Worm (Caenorhabditis elegans) whole organism, late embryonic: ENCODE results near the gene B0361.4.

Source experiments
- C38D4.7 ChIP-seq: fragments of 200-800 bp; sonication (Bioruptor generic); optimal IDR thresholded peaks from 2 replicates; lab custom pipeline; 2018; ENCODE audit warnings: mild to moderate bottlenecking, missing genetic modification characterization, moderate library complexity, missing compliant biosample characterization
- K02D7.2 ChIP-seq: sonication (generic microtip); optimal IDR thresholded peaks from 2 replicates; lab custom pipeline; 2017; ENCODE audit warnings: mild to moderate bottlenecking, missing genetic modification characterization, missing compliant biosample characterization
- K09A11.1 ChIP-seq: sonication (generic microtip); optimal IDR thresholded peaks from 2 replicates; lab custom pipeline; 2017; ENCODE audit warnings: antibody characterized with exemption, mild to moderate bottlenecking, missing genetic modification characterization, missing compliant biosample characterization; ENCODE audit not compliant: insufficient read depth
- T23F11.4 ChIP-seq: fragments of 200-800 bp; sonication (Bioruptor generic); optimal IDR thresholded peaks from 2 replicates; lab custom pipeline; 2018; ENCODE audit warnings: mild to moderate bottlenecking, missing genetic modification characterization, missing compliant biosample characterization
- ama-1 ChIP-seq: fragments of 150-350 bp; optimal IDR thresholded peaks from 2 replicates; lab custom pipeline; 2014
- ceh-30 ChIP-seq: fragments of 150-350 bp; optimal IDR thresholded peaks from 2 replicates; lab custom pipeline; 2014; ENCODE audit warnings: missing biosample characterization, missing genetic modification characterization
- ceh-45 ChIP-seq: fragments of 200-800 bp; sonication (Bioruptor generic); IDR thresholded peaks from 2 replicates; pipeline ENCODE4 v1.3.6; 2022; ENCODE audit warnings: missing genetic modification reagents, missing genetic modification characterization, missing compliant biosample characterization
- ceh-6 ChIP-seq: fragments of 200-800 bp; sonication (Bioruptor generic); optimal IDR thresholded peaks from 2 replicates; lab custom pipeline; 2018; ENCODE audit warnings: mild to moderate bottlenecking, missing genetic modification characterization, missing compliant biosample characterization
- dve-1 ChIP-seq: sonication (generic microtip); optimal IDR thresholded peaks from 2 replicates; lab custom pipeline; 2017; ENCODE audit warnings: antibody characterized with exemption, mild to moderate bottlenecking, missing genetic modification characterization, missing compliant biosample characterization
- ets-4 ChIP-seq: sonication (generic microtip); optimal IDR thresholded peaks from 2 replicates; lab custom pipeline; 2016; ENCODE audit warnings: missing genetic modification characterization, missing compliant biosample characterization
- hlh-8 ChIP-seq: sonication (generic microtip); optimal IDR thresholded peaks from 2 replicates; lab custom pipeline; 2016; ENCODE audit warnings: missing genotype, missing genetic modification characterization, missing compliant biosample characterization
- nhr-11 ChIP-seq: fragments of 150-350 bp; optimal IDR thresholded peaks from 2 replicates; lab custom pipeline; 2014; ENCODE audit warnings: missing biosample characterization, missing genetic modification characterization
- pha-4 ChIP-seq: fragments of 150-350 bp; optimal IDR thresholded peaks from 2 replicates; lab custom pipeline; 2018; ENCODE audit warnings: missing biosample characterization, missing genetic modification reagents, missing genetic modification characterization
- unc-86 ChIP-seq: sonication (generic microtip); optimal IDR thresholded peaks from 2 replicates; lab custom pipeline; 2016; ENCODE audit warnings: missing genetic modification characterization, missing compliant biosample characterization

DNA sequence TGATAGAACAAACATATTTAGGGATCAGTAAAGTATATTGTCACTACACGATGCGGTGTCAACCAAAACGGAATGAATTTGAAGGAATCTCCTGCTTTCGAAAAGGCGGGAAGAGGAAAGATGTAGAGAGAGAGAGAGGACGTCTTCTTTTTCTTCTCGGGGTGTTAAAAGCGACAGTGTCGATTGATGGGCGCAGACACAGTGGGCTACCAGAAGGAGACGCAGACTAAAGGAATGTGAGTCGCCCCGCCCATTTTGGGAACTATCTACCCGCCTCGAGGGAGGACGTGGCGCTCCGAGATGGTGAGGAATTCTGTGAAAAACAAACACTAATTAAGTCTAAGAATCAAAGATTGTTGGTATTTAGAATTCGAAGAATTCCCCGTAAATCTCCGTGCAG lies 40.7 kb downstream of the B0361.4 start, which contains the start of the genes B0361.14 and B0361.9:
- TF ChIP-seq K09A11.1 (tag; lab: Kevin White, UChicago) (no peak), ceh-30 (tag; lab: Kevin White, UChicago) (no peak), ets-4 (tag; lab: Kevin White, UChicago) (no peak), pha-4 (tag; lab: Kevin White, UChicago) (no peak), unc-86 (tag; lab: Kevin White, UChicago) (no peak), T23F11.4 (GFP tag; lab: Kevin White, UChicago) (no peak), C38D4.7 (no peak), ama-1 (lab: Kevin White, UChicago) (no peak), ceh-6 (GFP tag; lab: Kevin White, UChicago) (no peak), K02D7.2 (tag; lab: Kevin White, UChicago) (no peak), dve-1 (tag; lab: Kevin White, UChicago) (no peak), nhr-11 (no peak), hlh-8 (tag; lab: Kevin White, UChicago) (no peak), ceh-45 (no peak)
